Worm (Caenorhabditis elegans): Measurements from ENCODE around the gene K11H12.11.

Gene K11H12.11

DNA sequence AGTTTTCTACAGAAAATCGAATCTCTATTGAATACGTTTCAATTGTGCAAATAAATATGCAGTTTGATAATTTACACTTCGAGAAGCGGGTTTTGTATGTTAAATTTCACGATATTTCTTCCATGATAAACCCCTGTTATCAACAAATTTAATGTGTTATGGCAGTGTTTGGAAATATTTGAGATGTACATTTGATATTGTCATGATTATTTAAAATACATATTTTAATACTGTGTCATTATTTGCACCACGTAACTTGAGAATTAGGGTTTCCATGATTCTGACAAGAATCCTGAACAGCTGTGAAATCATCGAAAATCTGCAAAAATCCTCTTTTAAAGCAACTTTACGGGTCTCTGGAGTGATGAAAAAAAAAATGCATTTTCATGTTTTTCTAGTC is at the start of gene K11H12.11:
K11H12.11 (minus strand) TSS at position 101 of the 400 bp plus-strand sequence.
- TF ChIP-seq lin-26 (GFP tag; IDR thresholded peaks at IDR 0.05) (no peak), snpc-4 (GFP tag; optimal IDR thresholded peaks at IDR 0.05) (no peak), snpc-4 (tag; optimal IDR thresholded peaks at IDR 0.05) (no peak), Y79H2A.3 (GFP tag; conservative IDR thresholded peaks at IDR 0.05) (no peak), F57C9.4 (tag; optimal IDR thresholded peaks at IDR 0.05) (no peak), ztf-25 (GFP tag; IDR thresholded peaks at IDR 0.05) (no peak), tbx-9 (tag; optimal IDR thresholded peaks at IDR 0.05; ENCODE audit: borderline replicate concordance) (no peak), ccch-3 (GFP tag; optimal IDR thresholded peaks at IDR 0.05) (no peak), ceh-100 (GFP tag; IDR thresholded peaks at IDR 0.05) (no peak), sdz-38 (tag; optimal IDR thresholded peaks at IDR 0.05) (no peak), dpff-1 (tag; optimal IDR thresholded peaks at IDR 0.05) (no peak), lir-1 (GFP tag; conservative IDR thresholded peaks at IDR 0.05) (no peak), efl-1 (GFP tag; optimal IDR thresholded peaks at IDR 0.05) (no peak), tbp1 (GFP tag; optimal IDR thresholded peaks at IDR 0.05) (no peak), madf-8 (GFP tag; conservative IDR thresholded peaks at IDR 0.05) (no peak), Y53F4B.3 (GFP tag; IDR thresholded peaks at IDR 0.05) (no peak)

DNA sequence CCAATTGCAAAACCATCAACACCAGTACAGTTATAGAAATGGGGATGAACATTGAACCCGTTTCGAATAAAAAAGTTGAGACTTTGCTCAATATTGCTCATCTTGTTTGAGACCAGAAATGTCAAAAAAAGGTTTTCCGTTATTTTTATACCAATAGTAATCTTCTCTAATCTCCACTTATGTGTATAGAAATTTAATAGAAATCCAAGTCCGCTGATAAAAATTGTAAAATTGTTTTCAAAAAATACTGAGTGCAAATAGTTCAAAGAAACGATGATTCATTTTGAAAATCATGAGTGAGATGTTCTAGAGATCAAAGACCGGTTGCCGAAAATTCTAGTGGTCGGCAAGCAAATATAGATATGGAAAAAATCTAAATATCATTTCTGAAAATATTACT is 49.0 kb upstream of the K11H12.11 start, which contains the start of gene Y55F3C.10:
Y55F3C.10 (minus strand) TSS at position 101 of the 400 bp plus-strand sequence.
- no peak for TF ChIP-seq nfyb-1 (GFP tag; IDR thresholded peaks at IDR 0.05)

DNA sequence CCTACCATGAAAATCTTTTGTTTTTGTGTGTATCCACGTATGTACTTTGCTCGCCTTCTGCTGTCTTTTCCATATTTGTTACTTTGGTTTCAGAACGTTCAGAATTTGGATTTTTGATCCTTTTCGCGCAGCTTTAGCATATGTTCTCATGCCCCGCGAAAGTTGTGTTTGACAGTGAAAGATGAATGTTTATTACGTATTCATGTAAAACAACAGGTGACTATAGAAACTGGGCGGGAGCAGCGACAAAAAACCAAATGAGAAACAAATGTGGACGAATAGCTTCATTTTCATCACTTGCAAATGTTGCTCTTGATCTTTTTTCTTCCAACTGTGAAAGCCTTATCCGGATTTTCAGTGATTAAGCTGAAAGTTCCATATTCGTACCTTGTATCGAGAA is 46.0 kb upstream of the K11H12.11 start, which contains the start of gene clec-164:
clec-164 (plus strand) TSS at position 301 of the 400 bp plus-strand sequence.
- no peak for TF ChIP-seq F49E8.2 (tag; optimal IDR thresholded peaks at IDR 0.05; ENCODE audit: insufficient read depth)
- TF ChIP-seq lin-26 (GFP tag; IDR thresholded peaks at IDR 0.05), result no peak

DNA sequence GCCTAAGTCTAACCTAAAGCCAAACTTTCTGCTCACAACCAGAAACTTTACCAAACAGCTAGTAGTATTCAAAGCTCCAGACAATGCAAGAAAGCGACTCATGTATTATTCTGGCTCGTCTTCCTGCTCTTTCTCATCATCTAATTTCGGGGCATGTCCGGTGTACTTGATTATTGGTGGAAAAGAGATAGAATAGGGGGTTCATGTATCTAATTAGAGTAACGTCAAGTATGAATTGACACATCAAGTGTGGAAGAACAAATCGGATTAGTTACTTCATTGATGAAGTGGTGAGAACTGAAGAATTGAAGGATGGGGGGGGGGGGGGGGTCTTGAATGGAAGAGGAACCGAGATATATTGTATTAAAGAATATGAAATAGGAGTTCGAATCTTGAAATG is 45.1 kb upstream of the K11H12.11 start:
- TF ChIP-seq pha-4 (tag; optimal IDR thresholded peaks at IDR 0.05) (no peak), F55B11.4 (tag; optimal IDR thresholded peaks at IDR 0.05; ENCODE audit: borderline replicate concordance, insufficient read depth) (no peak), dox-1 (GFP tag; IDR thresholded peaks at IDR 0.05) (no peak), madf-3 (GFP tag; IDR thresholded peaks at IDR 0.05) (no peak), ets-4 (GFP tag; optimal IDR thresholded peaks at IDR 0.05) (no peak), akir-1 (GFP tag; optimal IDR thresholded peaks at IDR 0.05) (no peak), B0019.2 (GFP tag; conservative IDR thresholded peaks at IDR 0.05) (no peak), rpc-1 (optimal IDR thresholded peaks at IDR 0.05) (no peak), rpc-1 (tag; optimal IDR thresholded peaks at IDR 0.05) (no peak), K11D2.4 (GFP tag; IDR thresholded peaks at IDR 0.05) (no peak), lin-40 (tag; optimal IDR thresholded peaks at IDR 0.05) (no peak), mxl-1 (tag; optimal IDR thresholded peaks at IDR 0.05) (no peak), dpff-1 (tag; optimal IDR thresholded peaks at IDR 0.05) (no peak), F37B4.10 (GFP tag; IDR thresholded peaks at IDR 0.05) (no peak), unc-62 (GFP tag; optimal IDR thresholded peaks at IDR 0.05) (no peak), lin-54 (GFP tag; optimal IDR thresholded peaks at IDR 0.05) (no peak)

DNA sequence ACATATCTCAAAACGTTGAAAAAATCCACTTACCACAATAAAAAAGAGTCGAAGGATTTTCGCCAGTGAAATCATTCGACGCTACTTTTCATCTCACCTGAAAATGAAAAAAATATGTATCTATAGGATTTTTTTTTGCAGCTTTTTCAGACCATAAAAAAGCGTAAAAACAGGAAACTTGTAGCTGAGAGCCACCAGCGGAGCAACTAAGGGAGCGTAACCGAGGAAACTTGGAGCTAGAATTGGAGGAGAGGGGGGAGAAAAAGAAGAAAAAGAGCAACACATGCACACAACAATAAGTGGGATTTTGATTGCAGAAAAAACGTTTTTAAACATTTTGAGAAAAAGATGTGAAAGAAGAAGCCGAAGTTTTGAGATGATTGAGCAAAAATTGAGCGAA is 37.3 kb upstream of the K11H12.11 start, which contains the start of gene cutl-26:
cutl-26 (minus strand) TSS at position 101 of the 400 bp plus-strand sequence.
- TF ChIP-seq hlh-12 (tag; optimal IDR thresholded peaks at IDR 0.05) (no peak), lir-1 (GFP tag; conservative IDR thresholded peaks at IDR 0.05) (no peak), Y53F4B.3 (GFP tag; IDR thresholded peaks at IDR 0.05) (no peak), nhr-80 (tag; optimal IDR thresholded peaks at IDR 0.05) (no peak), F10E7.11 (tag; optimal IDR thresholded peaks at IDR 0.05) (no peak), F52B5.7 (tag; optimal IDR thresholded peaks at IDR 0.05) (no peak), lin-54 (GFP tag; optimal IDR thresholded peaks at IDR 0.05) (no peak), efl-1 (GFP tag; optimal IDR thresholded peaks at IDR 0.05) (no peak), B0336.3 (GFP tag; IDR thresholded peaks at IDR 0.05) (no peak), attf-5 (GFP tag; optimal IDR thresholded peaks at IDR 0.05) (no peak), Y95B8A.8 (GFP tag; IDR thresholded peaks at IDR 0.05) (no peak), gei-17 (GFP tag; optimal IDR thresholded peaks at IDR 0.05) (no peak), hmg-1.2 (GFP tag; IDR thresholded peaks at IDR 0.05) (no peak), zim-3 (tag; optimal IDR thresholded peaks at IDR 0.05) (no peak), ceh-79 (tag; optimal IDR thresholded peaks at IDR 0.05) (no peak), mcd-1 (GFP tag; IDR thresholded peaks at IDR 0.05) (no peak), dpff-1 (tag; optimal IDR thresholded peaks at IDR 0.05) (no peak)

All from whole organism, young adult.